Fruit fly (Drosophila melanogaster): ENCODE measurements around the gene Or65b.
A peak's percentile ranks its signal among the peaks of the same experiment; 100 is the strongest.

Gene Or65b

dm6 chr3L:6302500-6302899, 22.9 kb upstream of the Or65b start (continued):
- TF ChIP-seq Sox14 (GFP tag; optimal IDR thresholded peaks at IDR 0.05), result no peak
- peak; percentile 8 for TF ChIP-seq CG8632 (GFP tag; optimal IDR thresholded peaks at IDR 0.05)
- peak; percentile 32 for TF ChIP-seq Sox102F (GFP tag; optimal IDR thresholded peaks at IDR 0.05)
- peak; percentile 41 for TF ChIP-seq lz (GFP tag; optimal IDR thresholded peaks at IDR 0.05)
- TF ChIP-seq fd85E (GFP tag; optimal IDR thresholded peaks at IDR 0.05), result no peak
- TF ChIP-seq Eip78C (GFP tag), result peak; percentile 77
- TF ChIP-seq achi (GFP tag; optimal IDR thresholded peaks at IDR 0.05), result peak; percentile 11
- TF ChIP-seq CG16779 (tag; optimal IDR thresholded peaks at IDR 0.05), result no peak
- TF ChIP-seq Ets96B (tag; optimal IDR thresholded peaks at IDR 0.05), result no peak
- TF ChIP-seq Met (GFP tag; optimal IDR thresholded peaks at IDR 0.05), result peak; percentile 69
- TF ChIP-seq Hr38 (GFP tag; optimal IDR thresholded peaks at IDR 0.05), result no peak
- TF ChIP-seq Ets21C (GFP tag; optimal IDR thresholded peaks at IDR 0.05), result peak; percentile 34
- peak; percentile 25 for TF ChIP-seq pdm3 (GFP tag; optimal IDR thresholded peaks at IDR 0.05)
- TF ChIP-seq CG10631 (GFP tag; optimal IDR thresholded peaks at IDR 0.05), result no peak
- TF ChIP-seq Lpt (GFP tag; optimal IDR thresholded peaks at IDR 0.05), result no peak
- no peak for TF ChIP-seq Hr4 (GFP tag; optimal IDR thresholded peaks at IDR 0.05)
- TF ChIP-seq CG6276 (GFP tag; optimal IDR thresholded peaks at IDR 0.05), result no peak

- 0 out of 2 replicates have a peak, but pooled peaks have one; percentile 12 for TF ChIP-seq CG15336 (GFP tag; IDR thresholded peaks at IDR 0.05)
- peak; percentile 58 for TF ChIP-seq eg (GFP tag; IDR thresholded peaks at IDR 0.05)
- 0 out of 3 replicates have a peak, but pooled peaks have one; percentile 9 for TF ChIP-seq CG6163 (GFP tag; IDR thresholded peaks at IDR 0.05)
- no peak for TF ChIP-seq CG11902 (GFP tag; optimal IDR thresholded peaks at IDR 0.05)
- peak; percentile 63 for TF ChIP-seq Hr4 (GFP tag; optimal IDR thresholded peaks at IDR 0.05)
- peak; percentile 44 for TF ChIP-seq CG32006 (GFP tag; optimal IDR thresholded peaks at IDR 0.05)
- no peak for TF ChIP-seq CG8119 (GFP tag; IDR thresholded peaks at IDR 0.05)
- TF ChIP-seq Eip78C (GFP tag), result peak; percentile 39
- peak; percentile 37 for TF ChIP-seq CG6276 (GFP tag; optimal IDR thresholded peaks at IDR 0.05)
- peak; percentile 2 for TF ChIP-seq CG4318 (GFP tag; optimal IDR thresholded peaks at IDR 0.05)
- no peak for TF ChIP-seq Met (GFP tag; optimal IDR thresholded peaks at IDR 0.05)
- no peak for TF ChIP-seq fd85E (GFP tag; optimal IDR thresholded peaks at IDR 0.05)
- TF ChIP-seq CG3919 (GFP tag; optimal IDR thresholded peaks at IDR 0.05), result peak; percentile 27
Measured at dm6 chr3L:6304859-6305258, 20.6 kb upstream of the Or65b start.

DNA sequence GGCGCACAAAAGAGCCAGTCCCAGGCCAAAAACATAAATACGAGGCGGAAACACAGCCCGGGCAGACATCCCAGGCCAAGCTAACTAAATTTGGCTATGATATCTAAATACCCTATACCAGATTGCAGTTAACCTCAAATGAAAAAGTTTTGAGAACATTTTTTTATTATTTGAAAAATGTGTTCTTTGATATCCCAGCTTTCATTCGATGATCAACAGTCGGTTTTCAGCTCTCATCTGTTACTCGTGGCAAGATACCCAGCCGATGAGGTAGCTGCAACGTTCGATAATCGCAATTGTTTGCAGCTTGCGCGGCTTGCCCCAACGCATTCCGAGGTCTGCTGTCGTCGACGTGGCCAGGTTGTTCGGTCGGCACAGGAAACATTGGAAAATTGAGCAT, 18.1 kb upstream of the Or65b start:
- TF ChIP-seq CG16779 (tag; optimal IDR thresholded peaks at IDR 0.05), result no peak
- TF ChIP-seq CG1621 (tag; optimal IDR thresholded peaks at IDR 0.05), result no peak
- peak; percentile 73 for TF ChIP-seq CG8119 (GFP tag; IDR thresholded peaks at IDR 0.05)
- TF ChIP-seq pdm3 (GFP tag; optimal IDR thresholded peaks at IDR 0.05), result peak; percentile 33
- TF ChIP-seq acj6 (GFP tag; optimal IDR thresholded peaks at IDR 0.05), result peak; percentile 14
- no peak for TF ChIP-seq fd85E (GFP tag; optimal IDR thresholded peaks at IDR 0.05)
- TF ChIP-seq CG34406 (GFP tag; optimal IDR thresholded peaks at IDR 0.05), result no peak
- TF ChIP-seq eg (GFP tag; IDR thresholded peaks at IDR 0.05), result peak; percentile 59
- TF ChIP-seq CG8632 (GFP tag; optimal IDR thresholded peaks at IDR 0.05), result no peak
- peak; percentile 6 for TF ChIP-seq CG6276 (GFP tag; optimal IDR thresholded peaks at IDR 0.05)
- no peak for TF ChIP-seq fd59A (GFP tag; optimal IDR thresholded peaks at IDR 0.05)
- TF ChIP-seq Eip78C (GFP tag), result peak; percentile 84
- no peak for TF ChIP-seq Ets96B (tag; optimal IDR thresholded peaks at IDR 0.05)
- peak; percentile 64 for TF ChIP-seq CG32006 (GFP tag; optimal IDR thresholded peaks at IDR 0.05)
- TF ChIP-seq CG11294 (GFP tag; IDR thresholded peaks at IDR 0.05), result peak; percentile 37; the same call in 1 of the 2 replicates
- peak; percentile 31 for TF ChIP-seq Lpt (GFP tag; optimal IDR thresholded peaks at IDR 0.05)
- TF ChIP-seq CG3919 (GFP tag; optimal IDR thresholded peaks at IDR 0.05), result peak; percentile 28
- TF ChIP-seq CG10631 (GFP tag; optimal IDR thresholded peaks at IDR 0.05), result peak; percentile 23
- peak; percentile 81 for TF ChIP-seq CG15336 (GFP tag; IDR thresholded peaks at IDR 0.05)
- peak; percentile 63; the same call in 2 of the 3 replicates for TF ChIP-seq CG6163 (GFP tag; IDR thresholded peaks at IDR 0.05)
- TF ChIP-seq salr (GFP tag; optimal IDR thresholded peaks at IDR 0.05), result peak in 1 of 2 experiments; percentile 47
- TF ChIP-seq CG4318 (GFP tag; optimal IDR thresholded peaks at IDR 0.05), result peak; percentile 42
- peak; percentile 70 for TF ChIP-seq Hr4 (GFP tag; optimal IDR thresholded peaks at IDR 0.05)
- no peak for TF ChIP-seq ss (GFP tag; optimal IDR thresholded peaks at IDR 0.05)
- peak; percentile 28 for TF ChIP-seq Gug (GFP tag; IDR thresholded peaks at IDR 0.05)
- TF ChIP-seq Sox14 (GFP tag; optimal IDR thresholded peaks at IDR 0.05), result peak; percentile 9
- peak; percentile 37 for TF ChIP-seq OdsH (GFP tag; optimal IDR thresholded peaks at IDR 0.05)
- peak; percentile 30 for TF ChIP-seq achi (GFP tag; optimal IDR thresholded peaks at IDR 0.05)
- no peak for TF ChIP-seq CG7368 (GFP tag; optimal IDR thresholded peaks at IDR 0.05)
- TF ChIP-seq lz (GFP tag; optimal IDR thresholded peaks at IDR 0.05), result no peak
